Worm (Caenorhabditis elegans): ENCODE data around the gene algn-9.
A peak's percentile ranks its signal among the peaks of the same experiment; 100 is the strongest.

algn-9 gene

DNA sequence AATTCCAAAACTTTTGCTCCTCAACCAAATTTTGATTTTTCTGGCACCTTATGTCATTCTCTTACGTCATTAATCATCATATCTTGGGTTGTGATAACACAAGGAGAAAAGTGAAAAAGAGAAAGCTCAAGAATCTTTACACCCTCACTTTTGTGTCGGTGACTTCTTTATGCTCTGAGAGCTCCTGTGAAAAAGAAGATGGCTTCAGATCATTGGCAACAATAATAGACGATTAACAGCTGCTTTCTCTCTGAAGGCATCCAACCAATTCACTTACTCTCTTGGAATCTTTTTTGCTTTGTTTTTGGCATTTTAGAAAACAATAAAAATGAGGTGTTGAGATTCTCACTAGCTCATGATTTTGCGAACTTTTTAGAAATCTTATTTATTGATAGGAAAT, 14.6 kb upstream of the algn-9 start:
- TF ChIP-seq lin-14 (GFP tag; optimal IDR thresholded peaks at IDR 0.05) (peak; percentile 79), nhr-11 (tag; optimal IDR thresholded peaks at IDR 0.05) (no peak), pag-3 (tag; optimal IDR thresholded peaks at IDR 0.05; ENCODE audit: borderline replicate concordance, insufficient read depth) (peak; percentile 86), nhr-71 (tag; optimal IDR thresholded peaks at IDR 0.05) (peak; percentile 43), lsy-2 (tag; optimal IDR thresholded peaks at IDR 0.05) (peak in 1 of 2 experiments; percentile 13), unc-30 (tag; optimal IDR thresholded peaks at IDR 0.05) (no peak), rnt-1 (tag; optimal IDR thresholded peaks at IDR 0.05) (peak; percentile 44), efl-1 (optimal IDR thresholded peaks at IDR 0.05) (peak in 1 of 2 experiments; percentile 3), efl-1 (GFP tag; optimal IDR thresholded peaks at IDR 0.05 in 1 of 2) (no peak), nhr-20 (tag; optimal IDR thresholded peaks at IDR 0.05) (no peak), nhr-77 (tag; optimal IDR thresholded peaks at IDR 0.05) (no peak), snpc-4 (tag; optimal IDR thresholded peaks at IDR 0.05) (no peak)

DNA sequence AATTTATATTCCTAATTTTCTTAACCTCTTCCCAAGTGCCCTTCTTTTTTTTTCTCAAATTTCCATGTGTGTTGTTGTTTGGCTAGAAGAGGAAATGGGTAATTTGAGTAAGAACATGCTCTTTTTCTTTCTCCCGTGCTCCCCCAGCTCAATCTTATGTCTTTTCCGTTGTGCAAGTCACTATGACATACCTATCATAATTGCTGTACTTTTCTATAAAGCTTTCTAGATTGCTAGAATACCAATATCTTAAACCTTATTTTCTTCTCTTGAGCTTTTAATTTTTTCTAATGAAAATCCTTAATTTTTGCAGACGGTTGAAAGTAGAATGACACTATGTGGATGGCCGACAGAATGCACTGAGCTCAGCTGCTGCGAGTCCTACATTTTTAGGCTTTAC, 13.8 kb upstream of the algn-9 start, which contains the start of gene txt-13:
txt-13 (plus strand) TSS at position 301 of the 400 bp plus-strand sequence.
- TF ChIP-seq pqm-1 (tag; optimal IDR thresholded peaks at IDR 0.05) (no peak), sox-4 (tag; optimal IDR thresholded peaks at IDR 0.05) (no peak), ama-1 (optimal IDR thresholded peaks at IDR 0.05) (no peak), ztf-11 (tag; optimal IDR thresholded peaks at IDR 0.05) (no peak), nhr-85 (tag) (no peak), C16A3.4 (tag; optimal IDR thresholded peaks at IDR 0.05) (no peak), grh-1 (GFP tag; IDR thresholded peaks at IDR 0.05) (no peak), irx-1 (tag; optimal IDR thresholded peaks at IDR 0.05) (no peak), fkh-10 (GFP tag; optimal IDR thresholded peaks at IDR 0.05) (no peak), alr-1 (tag; optimal IDR thresholded peaks at IDR 0.05; ENCODE audit: borderline replicate concordance) (no peak), unc-98 (GFP tag; IDR thresholded peaks at IDR 0.05) (no peak), isw-1 (GFP tag; IDR thresholded peaks at IDR 0.05) (no peak), sup-37 (GFP tag; optimal IDR thresholded peaks at IDR 0.05) (no peak), efl-3 (GFP tag; optimal IDR thresholded peaks at IDR 0.05) (no peak), nhr-84 (tag; optimal IDR thresholded peaks at IDR 0.05) (no peak), xbp-1 (tag; optimal IDR thresholded peaks at IDR 0.05) (no peak), lin-13 (GFP tag; optimal IDR thresholded peaks at IDR 0.05) (no peak)

DNA sequence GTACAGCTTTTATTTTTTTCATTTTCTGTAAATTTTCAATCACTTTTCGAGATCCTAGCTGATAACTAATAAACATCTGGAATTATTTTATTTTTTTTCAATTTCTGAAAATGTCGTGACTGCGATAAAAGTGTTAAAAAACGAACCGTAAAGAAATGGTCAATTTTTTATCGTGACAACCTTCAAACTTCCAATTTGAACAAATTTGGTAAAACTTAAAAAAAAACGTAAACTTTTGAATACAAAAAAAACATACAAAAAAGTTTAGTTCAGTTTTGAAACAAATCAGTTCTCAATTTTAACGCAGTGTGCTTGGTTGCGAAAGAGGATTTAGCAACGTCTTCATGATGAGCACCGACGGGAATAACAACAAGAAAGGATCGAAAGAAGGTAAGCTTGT, 12.2 kb upstream of the algn-9 start, which contains the start of gene C06A1.3:
C06A1.3 (plus strand) TSS at position 301 of the 400 bp plus-strand sequence.
- no peak for TF ChIP-seq egl-27 (tag; optimal IDR thresholded peaks at IDR 0.05)
- no peak for TF ChIP-seq aha-1 (tag; optimal IDR thresholded peaks at IDR 0.05)
- TF ChIP-seq isw-1 (GFP tag; IDR thresholded peaks at IDR 0.05) = no peak
- no peak for TF ChIP-seq nhr-85 (tag)

DNA sequence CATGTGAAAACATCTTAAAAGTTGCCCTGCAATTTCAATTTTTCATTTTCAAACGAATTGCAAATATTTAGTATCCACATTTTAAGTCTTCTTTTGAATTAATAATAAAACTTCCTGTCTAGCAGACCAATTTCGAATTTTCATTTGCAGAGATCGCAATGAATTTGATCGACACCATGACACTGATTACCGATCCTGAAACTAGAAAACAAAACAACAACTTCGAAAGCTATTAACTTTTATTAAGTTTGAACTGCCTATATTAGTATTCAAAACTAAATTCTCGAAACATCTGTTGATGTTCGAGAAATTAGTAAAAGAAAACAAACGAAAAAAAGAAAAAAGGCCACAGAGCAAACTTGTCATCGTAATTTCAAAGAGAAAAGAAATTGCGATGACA, 10.0 kb upstream of the algn-9 start:
- TF ChIP-seq sox-4 (tag; optimal IDR thresholded peaks at IDR 0.05) = no peak
- no peak for TF ChIP-seq C04F5.9 (tag; optimal IDR thresholded peaks at IDR 0.05)
- TF ChIP-seq hpl-2 (GFP tag; optimal IDR thresholded peaks at IDR 0.05) = no peak
- TF ChIP-seq nhr-19 (GFP tag; conservative IDR thresholded peaks at IDR 0.05) = no peak
- TF ChIP-seq rnt-1 (tag; optimal IDR thresholded peaks at IDR 0.05) = no peak
- no peak for TF ChIP-seq unc-130 (tag; optimal IDR thresholded peaks at IDR 0.05)
- TF ChIP-seq pag-3 (tag; optimal IDR thresholded peaks at IDR 0.05; ENCODE audit: borderline replicate concordance, insufficient read depth) = no peak
- no peak for TF ChIP-seq egl-27 (tag; optimal IDR thresholded peaks at IDR 0.05)
- no peak for TF ChIP-seq lsy-2 (tag; optimal IDR thresholded peaks at IDR 0.05)
- no peak for TF ChIP-seq mab-9 (GFP tag; IDR thresholded peaks at IDR 0.05)
- TF ChIP-seq tbx-2 (tag; optimal IDR thresholded peaks at IDR 0.05) = no peak
- no peak for TF ChIP-seq ceh-8 (GFP tag; optimal IDR thresholded peaks at IDR 0.05)
- TF ChIP-seq nhr-77 (tag; optimal IDR thresholded peaks at IDR 0.05) = no peak
- no peak for TF ChIP-seq ama-1 (optimal IDR thresholded peaks at IDR 0.05)
- TF ChIP-seq ceh-63 (GFP tag; optimal IDR thresholded peaks at IDR 0.05) = no peak
- TF ChIP-seq ztf-11 (tag; optimal IDR thresholded peaks at IDR 0.05) = no peak
- no peak for TF ChIP-seq lin-13 (GFP tag; optimal IDR thresholded peaks at IDR 0.05)
- no peak for TF ChIP-seq dpl-1 (GFP tag; optimal IDR thresholded peaks at IDR 0.05)
- TF ChIP-seq fos-1 (tag; optimal IDR thresholded peaks at IDR 0.05) = no peak
- TF ChIP-seq hlh-4 (tag; optimal IDR thresholded peaks at IDR 0.05) = no peak

Measured in whole organism, L1 larva.